Worm (Caenorhabditis elegans): Measurements from ENCODE around the gene ptc-3.

Gene ptc-3

DNA sequence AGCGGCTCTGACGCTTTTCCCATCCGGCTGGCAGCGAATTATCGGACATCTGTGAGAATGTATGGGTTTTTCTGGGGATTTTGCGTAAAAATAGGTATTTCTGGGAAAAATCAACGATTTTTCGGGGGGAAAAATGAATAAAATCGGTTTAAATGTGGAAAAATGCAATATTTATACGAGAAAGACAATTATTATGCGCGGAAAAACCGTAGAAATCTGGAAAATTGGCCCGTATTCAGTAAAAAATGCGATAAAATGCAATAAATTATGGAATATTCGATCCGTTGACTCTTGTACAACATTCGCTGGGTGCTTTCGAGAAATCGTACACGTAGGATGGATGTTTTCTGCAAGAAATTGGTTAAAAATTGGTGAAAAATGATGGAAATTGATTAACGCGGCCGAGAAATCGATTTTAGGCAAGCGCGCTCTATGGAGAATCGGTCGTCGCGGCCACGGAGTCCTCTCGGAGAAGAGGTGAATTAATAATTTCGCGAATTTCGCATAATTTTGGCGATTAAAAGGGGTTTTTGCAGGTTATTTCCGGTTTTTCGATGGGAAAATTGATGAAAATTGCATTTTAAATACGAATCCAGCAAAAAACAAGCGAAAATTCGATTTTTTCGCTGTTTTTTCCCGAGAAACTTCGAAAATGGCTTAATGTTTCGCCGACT, 36.7 kb upstream of the ptc-3 start, which contains the start of gene pinn-1:
Gene pinn-1 (minus strand): TSS at position 51 of the 674 bp plus-strand sequence.
- TF ChIP-seq hmg-20 (GFP tag; IDR thresholded peaks at IDR 0.05) = no peak
- peak; percentile 89 for TF ChIP-seq K11D2.4 (GFP tag; IDR thresholded peaks at IDR 0.05)
- TF ChIP-seq Y53G8AR.9 (GFP tag; conservative IDR thresholded peaks at IDR 0.05) = peak; percentile 87
- TF ChIP-seq madf-3 (GFP tag; IDR thresholded peaks at IDR 0.05) = peak; percentile 85
- TF ChIP-seq pbrm-1 (GFP tag; IDR thresholded peaks at IDR 0.05) = peak; percentile 92
- TF ChIP-seq efl-1 (GFP tag; optimal IDR thresholded peaks at IDR 0.05) = peak; percentile 52
- TF ChIP-seq Y95B8A.8 (GFP tag; IDR thresholded peaks at IDR 0.05) = peak; percentile 77
- peak; percentile 68 for TF ChIP-seq ekl-4 (GFP tag; IDR thresholded peaks at IDR 0.05)
- no peak for TF ChIP-seq hrde-1 (tag; optimal IDR thresholded peaks at IDR 0.05; ENCODE audit: borderline replicate concordance)
- peak; percentile 66 for TF ChIP-seq tbp1 (GFP tag; optimal IDR thresholded peaks at IDR 0.05)
- TF ChIP-seq ztf-26 (tag; optimal IDR thresholded peaks at IDR 0.05) = peak; percentile 69
- TF ChIP-seq atf-7 (tag; optimal IDR thresholded peaks at IDR 0.05) = peak; percentile 68
- TF ChIP-seq tbx-9 (tag; optimal IDR thresholded peaks at IDR 0.05; ENCODE audit: borderline replicate concordance) = no peak
- no peak for TF ChIP-seq let-607 (tag; optimal IDR thresholded peaks at IDR 0.05)
- TF ChIP-seq K12H6.12 (tag; optimal IDR thresholded peaks at IDR 0.05) = peak; percentile 82
- TF ChIP-seq sdz-38 (tag; optimal IDR thresholded peaks at IDR 0.05) = no peak
- TF ChIP-seq ets-4 (GFP tag; optimal IDR thresholded peaks at IDR 0.05) = no peak
- TF ChIP-seq dpff-1 (tag; optimal IDR thresholded peaks at IDR 0.05) = no peak
- TF ChIP-seq T26A5.8 (tag; optimal IDR thresholded peaks at IDR 0.05) = no peak
- TF ChIP-seq let-526 (GFP tag; IDR thresholded peaks at IDR 0.05) = peak; percentile 91
- no peak for TF ChIP-seq F37B4.10 (GFP tag; IDR thresholded peaks at IDR 0.05)
- no peak for TF ChIP-seq lag-1 (GFP tag; IDR thresholded peaks at IDR 0.05)
- TF ChIP-seq fkh-3 (tag; optimal IDR thresholded peaks at IDR 0.05) = no peak
- TF ChIP-seq aptf-3 (GFP tag; IDR thresholded peaks at IDR 0.05) = no peak
- TF ChIP-seq ztf-22 (GFP tag; optimal IDR thresholded peaks at IDR 0.05) = peak; percentile 30
- peak; percentile 92 for TF ChIP-seq nfyb-1 (GFP tag; IDR thresholded peaks at IDR 0.05)
- 0 out of 2 replicates have a peak, but pooled peaks have one; percentile 44 for TF ChIP-seq ztf-6 (GFP tag; IDR thresholded peaks at IDR 0.05)
- no peak for TF ChIP-seq die-1 (tag; optimal IDR thresholded peaks at IDR 0.05)
- TF ChIP-seq unc-130 (GFP tag; optimal IDR thresholded peaks at IDR 0.05) = peak; percentile 80
- TF ChIP-seq ccch-3 (GFP tag; optimal IDR thresholded peaks at IDR 0.05) = peak; percentile 93
- TF ChIP-seq F49E8.2 (tag; optimal IDR thresholded peaks at IDR 0.05; ENCODE audit: insufficient read depth) = no peak
- TF ChIP-seq cebp-1 (GFP tag; IDR thresholded peaks at IDR 0.05) = peak; percentile 37; the same call in 1 of the 2 replicates
- TF ChIP-seq cebp-1 (tag; optimal IDR thresholded peaks at IDR 0.05) = peak; percentile 75
- 0 out of 2 replicates have a peak, but pooled peaks have one; percentile 71 for TF ChIP-seq cebp-2 (GFP tag; IDR thresholded peaks at IDR 0.05)
- no peak for TF ChIP-seq mes-4 (tag; optimal IDR thresholded peaks at IDR 0.05)
- peak; percentile 66; the same call in 1 of the 2 replicates for TF ChIP-seq hsf-1 (GFP tag; IDR thresholded peaks at IDR 0.05)
- TF ChIP-seq egl-18 (GFP tag; IDR thresholded peaks at IDR 0.05) = peak; percentile 50; the same call in 1 of the 2 replicates
- TF ChIP-seq hlh-12 (tag; optimal IDR thresholded peaks at IDR 0.05) = no peak
- TF ChIP-seq zfh-2 (GFP tag; conservative IDR thresholded peaks at IDR 0.05) = peak; percentile 49; the same call in 1 of the 2 replicates
- no peak for TF ChIP-seq mxl-1 (tag; optimal IDR thresholded peaks at IDR 0.05)
- TF ChIP-seq B0336.3 (GFP tag; IDR thresholded peaks at IDR 0.05) = peak; percentile 85
- peak; percentile 99 for TF ChIP-seq mcd-1 (GFP tag; IDR thresholded peaks at IDR 0.05)
- peak; percentile 68; the same call in 1 of the 2 replicates for TF ChIP-seq egl-44 (GFP tag; IDR thresholded peaks at IDR 0.05)
- peak; percentile 28 to 56 for TF ChIP-seq rec-8 (tag; optimal IDR thresholded peaks at IDR 0.05)
- TF ChIP-seq madf-8 (GFP tag; conservative IDR thresholded peaks at IDR 0.05) = peak; percentile 65
- TF ChIP-seq F52B5.7 (tag; optimal IDR thresholded peaks at IDR 0.05) = peak; percentile 72
- TF ChIP-seq snpc-4 (GFP tag; optimal IDR thresholded peaks at IDR 0.05) = no peak
- peak; percentile 29 to 76 (median 45) for TF ChIP-seq snpc-4 (tag; optimal IDR thresholded peaks at IDR 0.05)
